Fruit fly (Drosophila melanogaster) whole organism, embryonic: ENCODE data around the gene CG7551.

Experiments
- Atf-2 ChIP-seq: fragments of 200-800 bp; sonication (Bioruptor generic); optimal IDR thresholded peaks from 2 replicates; lab custom pipeline; 2016; ENCODE audit warnings: missing biosample characterization, missing genetic modification characterization
- Atf6 ChIP-seq: fragments of 200-800 bp; sonication (Bioruptor generic); IDR thresholded peaks from 2 replicates; pipeline ENCODE4 v1.3.6; 2022; ENCODE audit warnings: missing biosample characterization, missing genetic modification characterization
- C15 ChIP-seq: fragments of 200-800 bp; sonication (Bioruptor generic); IDR thresholded peaks from 3 replicates; pipeline ENCODE4 v1.3.6; 2022; ENCODE audit warnings: missing biosample characterization, missing genetic modification characterization
- CG10959 ChIP-seq: fragments of 200-800 bp; sonication (Bioruptor generic); IDR thresholded peaks from 2 replicates; pipeline ENCODE4 v1.3.6; 2022; ENCODE audit warnings: missing biosample characterization, missing genetic modification characterization
- CG11456 ChIP-seq: fragments of 200-800 bp; sonication (Bioruptor generic); IDR thresholded peaks from 3 replicates; pipeline ENCODE4 v1.3.6; 2022; ENCODE audit warnings: missing biosample characterization, missing genetic modification characterization
- CG13287 ChIP-seq: fragments of 200-800 bp; sonication (Bioruptor generic); IDR thresholded peaks from 2 replicates; pipeline ENCODE4 v1.3.6; 2022; ENCODE audit warnings: missing biosample characterization, missing genetic modification characterization; ENCODE audit not compliant: partially characterized antibody
- CG14441 ChIP-seq: fragments of 200-800 bp; sonication (Bioruptor generic); IDR thresholded peaks from 2 replicates; pipeline ENCODE4 v1.3.6; 2022; ENCODE audit warnings: missing biosample characterization, missing genetic modification characterization
- CG16863 ChIP-seq: fragments of 200-800 bp; sonication (Bioruptor generic); optimal IDR thresholded peaks from 3 replicates; lab custom pipeline; 2016; ENCODE audit warnings: missing biosample characterization, missing genetic modification characterization
- CG17568 ChIP-seq: fragments of 200-800 bp; sonication (Bioruptor generic); optimal IDR thresholded peaks from 2 replicates; lab custom pipeline; 2018; ENCODE audit warnings: missing biosample characterization, mild to moderate bottlenecking, missing genetic modification characterization, moderate library complexity
- CG17802 ChIP-seq: fragments of 200-800 bp; sonication (Bioruptor generic); optimal IDR thresholded peaks from 2 replicates; lab custom pipeline; 2018; ENCODE audit warnings: missing biosample characterization, mild to moderate bottlenecking, missing genetic modification characterization, moderate library complexity
- CG18011 ChIP-seq: fragments of 200-800 bp; sonication (Bioruptor generic); optimal IDR thresholded peaks from 2 replicates; lab custom pipeline; 2017; ENCODE audit warnings: missing biosample characterization, missing genetic modification characterization, mild to moderate bottlenecking, moderate library complexity, missing genotype
- CG2712 ChIP-seq: fragments of 200-800 bp; optimal IDR thresholded peaks from 3 replicates; lab custom pipeline; 2019; ENCODE audit warnings: missing biosample characterization, mild to moderate bottlenecking, missing genetic modification characterization, moderate library complexity
- CG30020 ChIP-seq: fragments of 200-800 bp; optimal IDR thresholded peaks from 2 replicates; lab custom pipeline; 2019; ENCODE audit warnings: missing biosample characterization, mild to moderate bottlenecking, missing genetic modification characterization, moderate library complexity
- CG4820 ChIP-seq: fragments of 200-800 bp; sonication (Bioruptor generic); optimal IDR thresholded peaks from 3 replicates; lab custom pipeline; 2016; ENCODE audit warnings: missing biosample characterization, missing genetic modification characterization
- CG5180 ChIP-seq: fragments of 200-800 bp; sonication (Bioruptor generic); optimal IDR thresholded peaks from 3 replicates; lab custom pipeline; 2017; ENCODE audit warnings: missing biosample characterization, missing genetic modification characterization, mild to moderate bottlenecking, moderate library complexity, missing genetic modification reagents
- CG8359 ChIP-seq: fragments of 200-800 bp; sonication (Bioruptor generic); optimal IDR thresholded peaks from 2 replicates; lab custom pipeline; 2017; ENCODE audit warnings: missing biosample characterization, mild to moderate bottlenecking, missing genetic modification characterization, borderline replicate concordance
- CG9727 ChIP-seq: fragments of 200-800 bp; sonication (Bioruptor generic); optimal IDR thresholded peaks from 3 replicates; lab custom pipeline; 2017; ENCODE audit warnings: missing biosample characterization, mild to moderate bottlenecking, missing genetic modification characterization
- CG9797 ChIP-seq: fragments of 200-800 bp; sonication (Bioruptor generic); optimal IDR thresholded peaks from 3 replicates; lab custom pipeline; 2018; ENCODE audit warnings: missing biosample characterization, mild to moderate bottlenecking, missing genetic modification characterization
- CG9932 ChIP-seq: fragments of 200-800 bp; sonication (Bioruptor generic); IDR thresholded peaks from 2 replicates; pipeline ENCODE4 v1.3.6; 2022; ENCODE audit warnings: missing biosample characterization, missing genetic modification characterization
- Doc3 ChIP-seq: fragments of 200-800 bp; sonication (Bioruptor generic); IDR thresholded peaks from 3 replicates; pipeline ENCODE4 v1.3.6; 2022; ENCODE audit warnings: missing biosample characterization, missing genetic modification characterization; ENCODE audit not compliant: partially characterized antibody
- Fer1 ChIP-seq: fragments of 200-800 bp; sonication (Bioruptor generic); optimal IDR thresholded peaks from 2 replicates; lab custom pipeline; 2017; ENCODE audit warnings: missing biosample characterization, mild to moderate bottlenecking, missing genetic modification characterization
- H15 ChIP-seq: fragments of 200-800 bp; sonication (Bioruptor generic); IDR thresholded peaks from 3 replicates; pipeline ENCODE4 v1.3.6; 2022; ENCODE audit warnings: missing biosample characterization, missing genetic modification characterization
- HLH3B ChIP-seq: fragments of 200-800 bp; sonication (Bioruptor generic); IDR thresholded peaks from 2 replicates; pipeline ENCODE4 v1.3.6; 2022; ENCODE audit warnings: missing biosample characterization, missing genetic modification characterization
- Lim3 ChIP-seq: fragments of 200-800 bp; sonication (Bioruptor generic); IDR thresholded peaks from 2 replicates; pipeline ENCODE4 v1.3.6; 2022; ENCODE audit warnings: missing biosample characterization, missing genetic modification characterization
- Myb ChIP-seq: fragments of 200-800 bp; sonication (Bioruptor generic); optimal IDR thresholded peaks from 2 replicates; lab custom pipeline; 2016; ENCODE audit warnings: missing biosample characterization, missing genetic modification characterization
- Ssrp ChIP-seq: fragments of 200-800 bp; sonication (Bioruptor generic); optimal IDR thresholded peaks from 2 replicates; lab custom pipeline; 2018; ENCODE audit warnings: missing biosample characterization, mild to moderate bottlenecking, missing genetic modification characterization, moderate library complexity
- Usf ChIP-seq: fragments of 200-800 bp; sonication (Bioruptor generic); optimal IDR thresholded peaks from 2 replicates; lab custom pipeline; 2017; ENCODE audit warnings: missing genotype, missing biosample characterization, missing genetic modification characterization
- ab ChIP-seq: fragments of 200-800 bp; sonication (Bioruptor generic); optimal IDR thresholded peaks from 2 replicates; lab custom pipeline; 2016; ENCODE audit warnings: missing biosample characterization, missing genetic modification characterization
- ara ChIP-seq: fragments of 200-800 bp; sonication (Bioruptor generic); IDR thresholded peaks from 2 replicates; pipeline ENCODE4 v1.3.6; 2022; ENCODE audit warnings: missing biosample characterization, missing genetic modification characterization
- ash1 ChIP-seq: fragments of 200-800 bp; sonication (Bioruptor generic); optimal IDR thresholded peaks from 2 replicates; lab custom pipeline; 2018; ENCODE audit warnings: missing biosample characterization, mild to moderate bottlenecking, missing genetic modification characterization
- bab2 ChIP-seq: fragments of 200-800 bp; sonication (Bioruptor generic); optimal IDR thresholded peaks from 2 replicates; lab custom pipeline; 2016; ENCODE audit warnings: missing biosample characterization, missing genetic modification characterization
- bigmax ChIP-seq: fragments of 200-800 bp; sonication (Bioruptor generic); optimal IDR thresholded peaks from 2 replicates; lab custom pipeline; 2018; ENCODE audit warnings: missing biosample characterization, mild to moderate bottlenecking, missing genetic modification characterization
- cg ChIP-seq: fragments of 200-800 bp; sonication (Bioruptor generic); optimal IDR thresholded peaks from 3 replicates; lab custom pipeline; 2019; ENCODE audit warnings: missing biosample characterization, mild to moderate bottlenecking, missing genetic modification characterization, moderate library complexity
- corto ChIP-seq: fragments of 200-800 bp; sonication (Bioruptor generic); optimal IDR thresholded peaks from 2 replicates; lab custom pipeline; 2016; ENCODE audit warnings: missing biosample characterization, mild to moderate bottlenecking, missing genetic modification characterization, moderate library complexity
- fd102C ChIP-seq: fragments of 200-800 bp; sonication (Bioruptor generic); optimal IDR thresholded peaks from 2 replicates; lab custom pipeline; 2018; ENCODE audit warnings: missing biosample characterization, mild to moderate bottlenecking, missing genetic modification characterization, moderate library complexity
- hbn ChIP-seq: fragments of 200-800 bp; sonication (Bioruptor generic); IDR thresholded peaks from 2 replicates; pipeline ENCODE4 v1.3.6; 2022; ENCODE audit warnings: missing biosample characterization, missing genetic modification characterization; ENCODE audit not compliant: partially characterized antibody
- her ChIP-seq: fragments of 200-800 bp; sonication (Bioruptor generic); optimal IDR thresholded peaks from 2 replicates; lab custom pipeline; 2016; ENCODE audit warnings: missing biosample characterization, missing genetic modification characterization
- hkb ChIP-seq, 2 experiments: fragments of 200-800 bp in 1 of 2; fragments of >200 bp in 1 of 2; sonication (Bioruptor generic) in 1 of 2; IDR thresholded peaks in 1 of 2; optimal IDR thresholded peaks in 1 of 2; 2 replicates each; pipeline versions ENCODE4 v1.3.6 to Lab custom; 2017 to 2022; ENCODE audit warnings: missing biosample characterization in 1 of 2, missing genetic modification characterization in 1 of 2
- hth ChIP-seq: fragments of >200 bp; optimal IDR thresholded peaks from 2 replicates; lab custom pipeline; 2017; ENCODE audit warnings: inconsistent platforms
- klu ChIP-seq: fragments of 200-800 bp; sonication (Bioruptor generic); IDR thresholded peaks from 2 replicates; pipeline ENCODE4 v1.3.6; 2022; ENCODE audit warnings: missing biosample characterization, missing genetic modification characterization
- oc ChIP-seq: fragments of 200-800 bp; sonication (Bioruptor generic); optimal IDR thresholded peaks from 2 replicates; lab custom pipeline; 2018; ENCODE audit warnings: missing biosample characterization, mild to moderate bottlenecking, missing genetic modification characterization, moderate library complexity
- onecut ChIP-seq: fragments of 200-800 bp; sonication (Bioruptor generic); IDR thresholded peaks from 2 replicates; pipeline ENCODE4 v1.3.6; 2022; ENCODE audit warnings: missing biosample characterization, missing genetic modification characterization
- org-1 ChIP-seq: fragments of 200-800 bp; sonication (Bioruptor generic); optimal IDR thresholded peaks from 2 replicates; lab custom pipeline; 2017; ENCODE audit warnings: missing biosample characterization, missing genetic modification characterization
- p53 ChIP-seq: fragments of 200-800 bp; sonication (Bioruptor generic); optimal IDR thresholded peaks from 2 replicates; lab custom pipeline; 2016; ENCODE audit warnings: missing biosample characterization, missing genetic modification characterization
- pum ChIP-seq: fragments of 200-800 bp; sonication (Bioruptor generic); optimal IDR thresholded peaks from 2 replicates; lab custom pipeline; 2016; ENCODE audit warnings: missing biosample characterization, missing genetic modification characterization
- sna ChIP-seq: fragments of 200-800 bp; sonication (Bioruptor generic); IDR thresholded peaks from 2 replicates; pipeline ENCODE4 v1.3.6; 2022; ENCODE audit warnings: missing biosample characterization, missing genetic modification characterization; ENCODE audit not compliant: partially characterized antibody
- sug ChIP-seq: fragments of 200-800 bp; optimal IDR thresholded peaks from 2 replicates; lab custom pipeline; 2019; ENCODE audit warnings: missing biosample characterization, mild to moderate bottlenecking, missing genetic modification characterization, moderate library complexity
- usp ChIP-seq: fragments of >200 bp; optimal IDR thresholded peaks from 2 replicates; lab custom pipeline; 2017; ENCODE audit warnings: missing biosample characterization, missing genetic modification characterization
- z ChIP-seq: fragments of 200-800 bp; sonication (Bioruptor generic); IDR thresholded peaks from 3 replicates; pipeline ENCODE4 v1.3.6; 2022; ENCODE audit warnings: missing biosample characterization, missing genetic modification characterization
- zen ChIP-seq: fragments of 200-800 bp; sonication (Bioruptor generic); optimal IDR thresholded peaks from 3 replicates; lab custom pipeline; 2018; ENCODE audit warnings: missing biosample characterization, mild to moderate bottlenecking, missing genetic modification characterization, moderate library complexity

CG7551 gene

dm6 chr3L:11418041-11418674 lies 40.1 kb upstream of the CG7551 start (continued):
- TF ChIP-seq H15 (GFP tag; lab: Robert Waterston, UW) (peak; percentile 95), zen (tag; lab: Kevin White, UChicago) (peak; percentile 96), Myb (GFP tag; lab: Kevin White, UChicago) (peak; percentile 62), CG18011 (GFP tag; lab: Kevin White, UChicago) (peak; percentile 48), org-1 (GFP tag; lab: Kevin White, UChicago) (peak; percentile 88), hbn (GFP tag; lab: Robert Waterston, UW) (no peak), CG14441 (peak; percentile 98), CG16863 (GFP tag; lab: Kevin White, UChicago) (peak; percentile 96), oc (tag; lab: Kevin White, UChicago) (peak; percentile 95), fd102C (GFP tag; lab: Kevin White, UChicago) (peak; percentile 36), CG9797 (peak; percentile 30), p53 (GFP tag; lab: Kevin White, UChicago) (no peak), CG5180 (GFP tag; lab: Kevin White, UChicago) (peak; percentile 84), Usf (peak; percentile 86), C15 (GFP tag; lab: Robert Waterston, UW) (peak; percentile 76; the same call in 2 of the 3 replicates), CG10959 (peak; percentile 94), her (peak; percentile 64), ash1 (no peak), z (peak; percentile 63; the same call in 2 of the 3 replicates), CG9727 (GFP tag; lab: Kevin White, UChicago) (peak; percentile 95), Doc3 (GFP tag; lab: Robert Waterston, UW) (no peak), sna (GFP tag; lab: Robert Waterston, UW) (no peak), pum (GFP tag; lab: Kevin White, UChicago) (peak; percentile 88), CG17802 (tag; lab: Kevin White, UChicago) (peak; percentile 80), CG13287 (GFP tag; lab: Robert Waterston, UW) (no peak), CG8359 (GFP tag; lab: Kevin White, UChicago) (peak; percentile 91), CG17568 (GFP tag; lab: Kevin White, UChicago) (peak; percentile 87), CG11456 (GFP tag; lab: Robert Waterston, UW) (peak; percentile 86), CG9932 (GFP tag; lab: Robert Waterston, UW) (peak; percentile 93), Atf6 (GFP tag; lab: Robert Waterston, UW) (peak; percentile 94), ab (GFP tag; lab: Kevin White, UChicago) (no peak), CG30020 (peak; percentile 76), klu (GFP tag; lab: Robert Waterston, UW) (peak; percentile 90), CG4820 (GFP tag; lab: Kevin White, UChicago) (peak; percentile 95), hkb (optimal IDR thresholded peaks at IDR 0.05; lab: Kevin White, UChicago) (no peak), hkb (GFP tag; IDR thresholded peaks at IDR 0.05; lab: Robert Waterston, UW) (peak; percentile 98), usp (GFP tag; lab: Kevin White, UChicago) (no peak), sug (tag; lab: Kevin White, UChicago) (peak; percentile 80), Lim3 (GFP tag; lab: Robert Waterston, UW) (peak; percentile 96), onecut (GFP tag; lab: Robert Waterston, UW) (peak; percentile 92), Fer1 (peak; percentile 92), cg (no peak), bigmax (no peak), bab2 (peak; percentile 81), Ssrp (tag; lab: Kevin White, UChicago) (peak; percentile 94), Atf-2 (GFP tag; lab: Kevin White, UChicago) (peak; percentile 83), hth (lab: Kevin White, UChicago) (peak; percentile 92), HLH3B (GFP tag; lab: Robert Waterston, UW) (peak; percentile 96), ara (GFP tag; lab: Robert Waterston, UW) (peak; percentile 95), CG2712 (peak; percentile 98), corto (no peak)
